Fruit fly (Drosophila melanogaster) whole organism: ENCODE measurements around the gene CG7492.

Experiments
- CG8478 ChIP-seq: fragments of >200 bp; optimal IDR thresholded peaks from 2 replicates; lab custom pipeline; 2018; ENCODE audit warnings: inconsistent platforms
- EcR ChIP-seq, 2 experiments: fragments of >200 bp; optimal IDR thresholded peaks; 2 replicates each; lab custom pipeline; 2017; ENCODE audit warnings: missing biosample characterization in 2 of 2, missing genetic modification characterization in 2 of 2, missing genetic modification reagents in 2 of 2
- pan ChIP-seq: fragments of >200 bp; optimal IDR thresholded peaks from 2 replicates; lab custom pipeline; 2017

DNA sequence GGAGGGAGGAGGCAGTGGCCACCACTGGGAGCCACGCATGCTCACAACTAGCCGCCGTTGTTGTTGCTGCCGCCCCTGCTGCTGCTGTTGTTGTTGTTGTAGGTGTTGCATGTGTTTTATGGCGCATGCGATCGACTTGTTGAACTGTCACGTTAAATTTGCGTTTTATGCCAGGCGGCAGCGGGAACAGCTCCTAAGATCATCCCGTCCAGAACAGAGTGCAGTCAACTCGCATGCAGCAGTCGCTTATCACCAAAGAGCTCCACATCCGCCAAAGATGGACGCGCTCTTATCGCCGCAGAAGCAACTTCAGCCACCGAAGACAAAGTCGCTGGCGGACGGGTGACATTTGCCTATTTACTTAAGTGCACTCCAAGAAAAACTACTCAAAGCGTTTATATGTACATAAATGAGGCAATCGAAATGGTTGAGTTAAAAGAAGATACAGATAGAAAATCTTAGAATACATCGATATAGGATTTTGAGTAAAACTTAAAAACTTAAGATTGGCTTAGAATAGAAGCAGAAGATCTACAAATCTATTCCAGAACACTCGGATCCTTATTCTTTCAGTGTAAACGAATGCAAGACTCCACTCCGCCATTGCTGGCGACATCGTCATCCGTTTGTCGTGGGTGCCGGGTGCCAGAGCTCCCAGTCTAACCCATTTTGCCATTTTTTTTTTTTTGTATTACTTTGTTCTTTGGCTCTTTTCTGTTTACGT is 21.9 kb downstream of the CG7492 start:
- no peak for TF ChIP-seq pan (lab: Kevin White, UChicago)
- no peak for TF ChIP-seq CG8478 (lab: Kevin White, UChicago)
- no peak for TF ChIP-seq EcR (GFP tag; optimal IDR thresholded peaks at IDR 0.05; lab: Kevin White, UChicago)
